Worm (Caenorhabditis elegans) whole organism, L1 larva: ENCODE results near the gene nep-1.

Source experiments
- C04F5.9 ChIP-seq: sonication (generic microtip); optimal IDR thresholded peaks from 2 replicates; lab custom pipeline; 2016; ENCODE audit warnings: missing genetic modification characterization, missing compliant biosample characterization
- C16A3.4 ChIP-seq: fragments of 150-350 bp; optimal IDR thresholded peaks from 2 replicates; lab custom pipeline; 2014; ENCODE audit warnings: missing biosample characterization, missing genetic modification characterization
- C34B4.2 ChIP-seq: sonication (generic microtip); optimal IDR thresholded peaks from 2 replicates; lab custom pipeline; 2017; ENCODE audit warnings: mild to moderate bottlenecking, missing genetic modification characterization, missing compliant biosample characterization
- alr-1 ChIP-seq: fragments of 200-800 bp; sonication (Bioruptor generic); optimal IDR thresholded peaks from 2 replicates; lab custom pipeline; 2018; ENCODE audit warnings: borderline replicate concordance, mild to moderate bottlenecking, missing genetic modification characterization, missing compliant biosample characterization
- aly-2 ChIP-seq: fragments of 150-350 bp; optimal IDR thresholded peaks from 2 replicates; lab custom pipeline; 2014; ENCODE audit warnings: missing biosample characterization, missing genetic modification characterization
- ama-1 ChIP-seq: fragments of 150-350 bp; optimal IDR thresholded peaks from 2 replicates; lab custom pipeline; 2014
- blmp-1 ChIP-seq: fragments of 150-350 bp; optimal IDR thresholded peaks from 2 replicates; lab custom pipeline; 2014; ENCODE audit warnings: missing biosample characterization, missing genetic modification characterization
- ceh-8 ChIP-seq: fragments of 200-800 bp; sonication (Bioruptor generic); optimal IDR thresholded peaks from 2 replicates; lab custom pipeline; 2018; ENCODE audit warnings: mild to moderate bottlenecking, missing genetic modification characterization, moderate library complexity, missing compliant biosample characterization
- ceh-88 ChIP-seq: fragments of 200-800 bp; sonication (Bioruptor generic); IDR thresholded peaks from 2 replicates; pipeline ENCODE4 v1.3.6; 2022; ENCODE audit warnings: missing genetic modification characterization, missing compliant biosample characterization
- ceh-90 ChIP-seq: sonication (generic microtip); optimal IDR thresholded peaks from 2 replicates; lab custom pipeline; 2016; ENCODE audit warnings: missing genetic modification characterization, missing compliant biosample characterization
- dpl-1 ChIP-seq, 3 experiments: fragments of 150-350 bp in 2 of 3; sonication (generic microtip) in 1 of 3; optimal IDR thresholded peaks; 2 replicates each; lab custom pipeline; 2014 to 2017; ENCODE audit warnings: missing biosample characterization in 3 of 3, missing genetic modification characterization in 3 of 3, missing genetic modification reagents in 3 of 3
- efl-3 ChIP-seq: fragments of 200-800 bp; sonication (Bioruptor generic); optimal IDR thresholded peaks from 2 replicates; lab custom pipeline; 2018; ENCODE audit warnings: mild to moderate bottlenecking, missing genetic modification characterization, missing compliant biosample characterization
- egl-27 ChIP-seq, 2 experiments: fragments of 150-350 bp in 1 of 2; sonication (generic microtip); optimal IDR thresholded peaks; 3 replicates each; lab custom pipeline; 2017 to 2018; ENCODE audit warnings: missing biosample characterization in 2 of 2, missing genetic modification characterization in 2 of 2, missing genetic modification reagents in 2 of 2
- elt-2 ChIP-seq: sonication (generic microtip); optimal IDR thresholded peaks from 2 replicates; lab custom pipeline; 2016; ENCODE audit warnings: missing genetic modification characterization, mild to moderate bottlenecking, inconsistent platforms, missing compliant biosample characterization, missing genetic modification reagents
- elt-3 ChIP-seq, 6 experiments: fragments of 150-350 bp in 1 of 6; sonication (generic microtip); optimal IDR thresholded peaks; 2 replicates each; lab custom pipeline; 2017 to 2018; ENCODE audit warnings: missing biosample characterization in 6 of 6, missing genetic modification characterization in 6 of 6, inconsistent platforms in 1 of 6
- ets-5 ChIP-seq: fragments of 200-800 bp; sonication (Bioruptor generic); IDR thresholded peaks from 2 replicates; pipeline ENCODE4 v1.3.6; 2022; ENCODE audit warnings: missing genetic modification characterization, missing compliant biosample characterization
- fkh-10 ChIP-seq: sonication (generic microtip); optimal IDR thresholded peaks from 2 replicates; lab custom pipeline; 2017; ENCODE audit warnings: missing biosample characterization, missing genetic modification reagents, missing genetic modification characterization
- fkh-4 ChIP-seq: sonication (generic microtip); optimal IDR thresholded peaks from 2 replicates; lab custom pipeline; 2016; ENCODE audit warnings: missing compliant biosample characterization, missing genetic modification characterization, borderline replicate concordance
- fkh-8 ChIP-seq: sonication (generic microtip); optimal IDR thresholded peaks from 2 replicates; lab custom pipeline; 2016; ENCODE audit warnings: mild to moderate bottlenecking, missing genetic modification characterization, missing compliant biosample characterization
- fos-1 ChIP-seq: fragments of 150-350 bp; optimal IDR thresholded peaks from 2 replicates; lab custom pipeline; 2014; ENCODE audit warnings: missing biosample characterization, missing genetic modification characterization
- grh-1 ChIP-seq: fragments of 200-800 bp; sonication (Bioruptor generic); IDR thresholded peaks from 2 replicates; pipeline ENCODE4 v1.3.6; 2022; ENCODE audit warnings: missing genetic modification reagents, missing genetic modification characterization, missing compliant biosample characterization
- hlh-17 ChIP-seq: fragments of 200-800 bp; sonication (Bioruptor generic); optimal IDR thresholded peaks from 2 replicates; lab custom pipeline; 2018; ENCODE audit warnings: missing genetic modification characterization, mild to moderate bottlenecking, missing compliant biosample characterization, moderate library complexity, borderline replicate concordance
- hpl-2 ChIP-seq: fragments of 150-350 bp; optimal IDR thresholded peaks from 2 replicates; lab custom pipeline; 2014; ENCODE audit warnings: missing biosample characterization, missing genetic modification reagents, missing genetic modification characterization
- irx-1 ChIP-seq: sonication (generic microtip); optimal IDR thresholded peaks from 2 replicates; lab custom pipeline; 2016; ENCODE audit warnings: missing genetic modification characterization, missing compliant biosample characterization
- jun-1 ChIP-seq: fragments of 150-350 bp; optimal IDR thresholded peaks from 2 replicates; lab custom pipeline; 2014; ENCODE audit warnings: missing biosample characterization, missing genetic modification reagents, missing genetic modification characterization
- lin-13 ChIP-seq: fragments of 150-350 bp; optimal IDR thresholded peaks from 2 replicates; lab custom pipeline; 2014; ENCODE audit warnings: missing biosample characterization, missing genetic modification reagents, missing genetic modification characterization
- lin-14 ChIP-seq: fragments of 200-800 bp; sonication (Bioruptor generic); optimal IDR thresholded peaks from 2 replicates; lab custom pipeline; 2018; ENCODE audit warnings: mild to moderate bottlenecking, missing genetic modification characterization, moderate library complexity, missing compliant biosample characterization
- lir-3 ChIP-seq: sonication (generic microtip); optimal IDR thresholded peaks from 2 replicates; lab custom pipeline; 2016; ENCODE audit warnings: mild to moderate bottlenecking, missing genetic modification characterization, moderate library complexity, missing compliant biosample characterization; ENCODE audit not compliant: poor library complexity
- mdl-1 ChIP-seq, 2 experiments: fragments of 150-350 bp; optimal IDR thresholded peaks; 2 replicates each; lab custom pipeline; 2014 to 2017; ENCODE audit warnings: missing biosample characterization in 2 of 2, missing genetic modification characterization in 2 of 2, inconsistent platforms in 1 of 2
- nhr-20 ChIP-seq: sonication (generic microtip); optimal IDR thresholded peaks from 2 replicates; lab custom pipeline; 2016; ENCODE audit warnings: mild to moderate bottlenecking, missing genetic modification characterization, missing compliant biosample characterization
- nhr-28 ChIP-seq: fragments of 150-350 bp; optimal IDR thresholded peaks from 2 replicates; lab custom pipeline; 2014; ENCODE audit warnings: missing biosample characterization, missing genetic modification characterization
- nhr-71 ChIP-seq: sonication (generic microtip); optimal IDR thresholded peaks from 2 replicates; lab custom pipeline; 2016; ENCODE audit warnings: mild to moderate bottlenecking, missing genetic modification characterization, moderate library complexity, missing compliant biosample characterization
- nhr-76 ChIP-seq: sonication (generic microtip); optimal IDR thresholded peaks from 2 replicates; lab custom pipeline; 2017; ENCODE audit warnings: missing biosample characterization, missing genetic modification characterization
- nhr-77 ChIP-seq: fragments of 150-350 bp; optimal IDR thresholded peaks from 2 replicates; lab custom pipeline; 2014; ENCODE audit warnings: missing biosample characterization, missing genetic modification characterization
- nhr-84 ChIP-seq: sonication (generic microtip); optimal IDR thresholded peaks from 2 replicates; lab custom pipeline; 2017; ENCODE audit warnings: missing biosample characterization, missing genetic modification characterization
- nhr-90 ChIP-seq: sonication (generic microtip); optimal IDR thresholded peaks from 2 replicates; lab custom pipeline; 2016; ENCODE audit warnings: mild to moderate bottlenecking, missing genetic modification characterization, missing compliant biosample characterization; ENCODE audit not compliant: poor library complexity
- pag-3 ChIP-seq: sonication (generic microtip); optimal IDR thresholded peaks from 2 replicates; lab custom pipeline; 2017; ENCODE audit warnings: missing genetic modification characterization, mild to moderate bottlenecking, missing compliant biosample characterization, antibody characterized with exemption, borderline replicate concordance; ENCODE audit not compliant: insufficient read depth
- pax-3 ChIP-seq: fragments of 200-800 bp; sonication (Bioruptor generic); optimal IDR thresholded peaks from 2 replicates; lab custom pipeline; 2018; ENCODE audit warnings: mild to moderate bottlenecking, missing genetic modification characterization, moderate library complexity, missing compliant biosample characterization
- pqm-1 ChIP-seq: sonication (generic microtip); optimal IDR thresholded peaks from 3 replicates; lab custom pipeline; 2017; ENCODE audit warnings: missing biosample characterization, missing genetic modification characterization
- skn-1 ChIP-seq: fragments of 150-350 bp; optimal IDR thresholded peaks from 2 replicates; lab custom pipeline; 2014; ENCODE audit warnings: missing biosample characterization, missing genetic modification characterization
- sox-4 ChIP-seq: sonication (generic microtip); optimal IDR thresholded peaks from 2 replicates; lab custom pipeline; 2016; ENCODE audit warnings: missing genetic modification characterization, missing compliant biosample characterization
- sup-37 ChIP-seq: fragments of 200-800 bp; sonication (Bioruptor generic); optimal IDR thresholded peaks from 2 replicates; lab custom pipeline; 2018; ENCODE audit warnings: mild to moderate bottlenecking, missing genetic modification characterization, missing compliant biosample characterization
- tbx-2 ChIP-seq: sonication (generic microtip); optimal IDR thresholded peaks from 2 replicates; lab custom pipeline; 2016; ENCODE audit warnings: missing genetic modification characterization, missing compliant biosample characterization
- unc-130 ChIP-seq: fragments of 150-350 bp; optimal IDR thresholded peaks from 2 replicates; lab custom pipeline; 2017; ENCODE audit warnings: missing biosample characterization, missing genetic modification characterization, inconsistent platforms
- unc-62 ChIP-seq: fragments of 150-350 bp; optimal IDR thresholded peaks from 2 replicates; lab custom pipeline; 2014; ENCODE audit warnings: missing biosample characterization, missing genetic modification reagents, missing genetic modification characterization
- unc-86 ChIP-seq: sonication (generic microtip); optimal IDR thresholded peaks from 2 replicates; lab custom pipeline; 2016; ENCODE audit warnings: missing genetic modification characterization, missing compliant biosample characterization
- unc-98 ChIP-seq: fragments of 200-800 bp; sonication (Bioruptor generic); IDR thresholded peaks from 2 replicates; pipeline ENCODE4 v1.3.6; 2022; ENCODE audit warnings: missing genetic modification characterization, missing compliant biosample characterization
- zip-4 ChIP-seq: fragments of 200-800 bp; sonication (Bioruptor generic); optimal IDR thresholded peaks from 2 replicates; lab custom pipeline; 2018; ENCODE audit warnings: mild to moderate bottlenecking, missing genetic modification characterization, moderate library complexity, missing compliant biosample characterization

The nep-1 gene

DNA sequence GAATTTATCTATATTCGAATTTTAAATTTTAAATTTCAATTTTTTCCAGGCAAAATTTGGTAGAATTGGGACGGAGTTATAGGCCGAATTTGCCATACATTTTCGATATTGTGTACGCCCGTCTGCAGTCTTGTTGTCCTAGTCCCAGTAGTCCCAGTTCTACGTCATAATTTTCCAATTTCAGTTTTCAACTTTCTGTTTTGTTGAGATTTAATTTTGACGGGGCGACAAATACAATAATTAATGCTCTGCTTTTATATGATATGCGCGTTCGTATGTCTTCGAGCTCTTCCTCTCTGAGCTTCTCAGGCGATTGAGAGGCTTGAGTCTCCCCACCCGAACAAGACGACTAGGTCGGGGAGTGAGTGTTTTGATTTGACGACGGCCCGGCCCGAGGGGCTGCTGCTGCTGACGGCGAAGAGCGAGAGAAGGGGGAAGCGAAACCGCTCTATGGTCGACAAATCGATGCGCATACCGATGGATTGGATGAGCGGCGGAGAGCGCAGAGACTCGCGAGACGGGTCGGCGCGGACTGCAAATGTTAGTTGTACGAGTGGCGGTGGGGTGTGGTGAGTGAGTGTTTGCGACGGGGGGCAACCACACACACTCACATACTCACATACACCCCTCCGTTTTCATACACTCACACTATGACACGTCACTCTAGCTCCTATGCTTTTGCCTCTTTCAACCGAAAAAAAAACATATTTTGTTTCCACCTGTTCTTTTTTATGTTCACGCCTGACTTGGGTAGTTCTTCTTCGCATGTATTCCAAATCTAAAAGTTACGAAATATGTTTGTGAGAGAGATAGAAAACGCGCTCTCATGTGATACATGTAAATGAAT lies 22.1 kb downstream of the nep-1 start (continued):
- TF ChIP-seq nhr-76 (tag; lab: Kevin White, UChicago), result no peak
- no peak for TF ChIP-seq pqm-1 (tag; lab: Kevin White, UChicago)
- TF ChIP-seq C34B4.2, result peak; percentile 36
- no peak for TF ChIP-seq hpl-2
- peak in 1 of 2 experiments; percentile 88 for TF ChIP-seq mdl-1 (tag; optimal IDR thresholded peaks at IDR 0.05; lab: Kevin White, UChicago)
- TF ChIP-seq ama-1 (lab: Kevin White, UChicago), result peak; percentile 54
- peak; percentile 8 to 24 (median 12) for TF ChIP-seq dpl-1 (GFP tag; optimal IDR thresholded peaks at IDR 0.05; lab: Kevin White, UChicago)
- TF ChIP-seq lin-14 (GFP tag; lab: Kevin White, UChicago), result peak; percentile 95
- TF ChIP-seq fkh-4 (tag; lab: Kevin White, UChicago), result no peak
- TF ChIP-seq fkh-10 (GFP tag; lab: Kevin White, UChicago), result peak; percentile 67
- peak; percentile 81 for TF ChIP-seq nhr-20 (tag; lab: Kevin White, UChicago)
- peak; percentile 23 for TF ChIP-seq irx-1 (tag; lab: Kevin White, UChicago)
- TF ChIP-seq pax-3 (tag; lab: Kevin White, UChicago), result peak; percentile 52
- peak; percentile 49 for TF ChIP-seq sup-37 (GFP tag; lab: Kevin White, UChicago)
- peak; percentile 29 for TF ChIP-seq lir-3 (tag; lab: Kevin White, UChicago)
- peak; percentile 51 for TF ChIP-seq lin-13 (GFP tag; lab: Kevin White, UChicago)
- TF ChIP-seq unc-130 (tag; lab: Kevin White, UChicago), result peak; percentile 64
- peak; percentile 84 for TF ChIP-seq nhr-71 (tag; lab: Kevin White, UChicago)
- TF ChIP-seq pag-3 (tag; lab: Kevin White, UChicago), result no peak
- no peak for TF ChIP-seq nhr-84 (tag; lab: Kevin White, UChicago)
- peak in 2 of 6 experiments; percentile 21 to 63 for TF ChIP-seq elt-3 (tag; optimal IDR thresholded peaks at IDR 0.05; lab: Kevin White, UChicago)
- TF ChIP-seq nhr-28 (tag; lab: Kevin White, UChicago), result no peak
- TF ChIP-seq zip-4 (GFP tag; lab: Kevin White, UChicago), result peak; percentile 31
- TF ChIP-seq elt-2, result no peak
- peak; percentile 49 for TF ChIP-seq grh-1 (GFP tag; lab: Robert Waterston, UW)
- peak; percentile 63 for TF ChIP-seq fkh-8 (tag; lab: Kevin White, UChicago)
- peak; percentile 89 for TF ChIP-seq nhr-77 (tag; lab: Kevin White, UChicago)
- TF ChIP-seq C16A3.4 (tag; lab: Kevin White, UChicago), result peak; percentile 58
- TF ChIP-seq ets-5 (GFP tag; lab: Robert Waterston, UW), result no peak
- peak; percentile 46 for TF ChIP-seq fos-1 (tag; lab: Kevin White, UChicago)
- no peak for TF ChIP-seq efl-3
- TF ChIP-seq egl-27 (tag; optimal IDR thresholded peaks at IDR 0.05; lab: Kevin White, UChicago), result peak in 1 of 2 experiments; percentile 44
- peak; percentile 67 for TF ChIP-seq skn-1
- TF ChIP-seq sox-4 (tag; lab: Kevin White, UChicago), result peak; percentile 14
- no peak for TF ChIP-seq alr-1
- TF ChIP-seq unc-98 (GFP tag; lab: Robert Waterston, UW), result no peak
- TF ChIP-seq unc-86 (tag; lab: Kevin White, UChicago), result peak; percentile 63
- TF ChIP-seq nhr-90, result peak; percentile 56
- TF ChIP-seq ceh-90, result no peak
- peak; percentile 11 for TF ChIP-seq blmp-1 (tag; lab: Kevin White, UChicago)
- TF ChIP-seq hlh-17 (GFP tag; lab: Kevin White, UChicago), result no peak
- TF ChIP-seq aly-2 (tag; lab: Kevin White, UChicago), result no peak
- TF ChIP-seq ceh-88 (GFP tag; lab: Robert Waterston, UW), result peak; percentile 62; the same call in 1 of the 2 replicates
- TF ChIP-seq tbx-2 (tag; lab: Kevin White, UChicago), result peak; percentile 84
- TF ChIP-seq jun-1 (tag; lab: Kevin White, UChicago), result peak; percentile 86
- TF ChIP-seq C04F5.9 (tag; lab: Kevin White, UChicago), result no peak
- TF ChIP-seq unc-62 (GFP tag; lab: Kevin White, UChicago), result no peak
- peak; percentile 65 for TF ChIP-seq ceh-8 (GFP tag; lab: Kevin White, UChicago)
